Worm (Caenorhabditis elegans) whole organism, L2 larva: ENCODE data around the gene atp-5.
A peak's percentile ranks its signal among the peaks of the same experiment; 100 is the strongest.

Experiments used
- C34F6.9 ChIP-seq: fragments of 150-350 bp; optimal IDR thresholded peaks from 2 replicates; lab custom pipeline; 2014; ENCODE audit warnings: missing biosample characterization, missing genetic modification characterization
- F13H6.1 ChIP-seq: sonication (generic microtip); optimal IDR thresholded peaks from 2 replicates; lab custom pipeline; 2016; ENCODE audit warnings: missing genetic modification characterization, missing compliant biosample characterization
- Y55F3AM.14 ChIP-seq: fragments of 200-800 bp; sonication (Bioruptor generic); optimal IDR thresholded peaks from 2 replicates; lab custom pipeline; 2018; ENCODE audit warnings: mild to moderate bottlenecking, missing genetic modification characterization, missing compliant biosample characterization
- alr-1 ChIP-seq: fragments of 150-350 bp; optimal IDR thresholded peaks from 2 replicates; lab custom pipeline; 2014; ENCODE audit warnings: missing biosample characterization, missing genetic modification characterization
- ama-1 ChIP-seq: fragments of 150-350 bp; optimal IDR thresholded peaks from 2 replicates; lab custom pipeline; 2018; ENCODE audit warnings: inconsistent platforms
- ceh-82 ChIP-seq: fragments of 150-350 bp; optimal IDR thresholded peaks from 2 replicates; lab custom pipeline; 2014; ENCODE audit warnings: missing biosample characterization, missing genetic modification characterization
- crh-2 ChIP-seq: sonication (generic microtip); optimal IDR thresholded peaks from 2 replicates; lab custom pipeline; 2017; ENCODE audit warnings: missing biosample characterization, missing genetic modification characterization
- dmd-4 ChIP-seq: sonication (generic microtip); optimal IDR thresholded peaks from 2 replicates; lab custom pipeline; 2017; ENCODE audit warnings: missing biosample characterization, missing genetic modification characterization
- fos-1 ChIP-seq: fragments of 150-350 bp; optimal IDR thresholded peaks from 2 replicates; lab custom pipeline; 2014; ENCODE audit warnings: missing biosample characterization, missing genetic modification characterization
- lin-11 ChIP-seq: fragments of 150-350 bp; sonication (generic microtip); optimal IDR thresholded peaks from 2 replicates; lab custom pipeline; 2014; ENCODE audit warnings: missing biosample characterization, missing genetic modification characterization, inconsistent platforms, mixed read lengths
- lin-13 ChIP-seq: fragments of 150-350 bp; optimal IDR thresholded peaks from 2 replicates; lab custom pipeline; 2014; ENCODE audit warnings: missing biosample characterization, missing genetic modification reagents, missing genetic modification characterization
- lin-39 ChIP-seq: fragments of 150-350 bp; optimal IDR thresholded peaks from 2 replicates; lab custom pipeline; 2014; ENCODE audit warnings: missing biosample characterization, missing genetic modification reagents, missing genetic modification characterization
- lsy-2 ChIP-seq, 2 experiments: fragments of 150-350 bp in 1 of 2; sonication (generic microtip) in 1 of 2; optimal IDR thresholded peaks; 2 replicates each; lab custom pipeline; 2014 to 2017; ENCODE audit warnings: missing biosample characterization in 2 of 2, missing genetic modification characterization in 2 of 2
- mab-5 ChIP-seq: fragments of 150-350 bp; optimal IDR thresholded peaks from 2 replicates; lab custom pipeline; 2014; ENCODE audit warnings: missing biosample characterization, missing genetic modification characterization
- mbf-1 ChIP-seq: sonication (generic microtip); optimal IDR thresholded peaks from 2 replicates; lab custom pipeline; 2017; ENCODE audit warnings: missing biosample characterization, missing genetic modification characterization
- mdl-1 ChIP-seq, 2 experiments: fragments of 150-350 bp in 1 of 2; sonication (generic microtip) in 1 of 2; optimal IDR thresholded peaks; 2 replicates each; lab custom pipeline; 2017; ENCODE audit warnings: missing biosample characterization in 2 of 2, missing genetic modification characterization in 2 of 2
- nhr-10 ChIP-seq: sonication (generic microtip); optimal IDR thresholded peaks from 2 replicates; lab custom pipeline; 2017; ENCODE audit warnings: missing biosample characterization, missing genetic modification characterization
- nhr-12 ChIP-seq: fragments of 150-350 bp; optimal IDR thresholded peaks from 2 replicates; lab custom pipeline; 2014; ENCODE audit warnings: missing biosample characterization, missing genetic modification characterization
- nhr-129 ChIP-seq: fragments of 150-350 bp; optimal IDR thresholded peaks from 2 replicates; lab custom pipeline; 2014; ENCODE audit warnings: missing biosample characterization, missing genetic modification characterization
- nhr-21 ChIP-seq: fragments of 150-350 bp; optimal IDR thresholded peaks from 2 replicates; lab custom pipeline; 2014; ENCODE audit warnings: missing biosample characterization, missing genetic modification characterization
- nhr-23 ChIP-seq: fragments of 150-350 bp; optimal IDR thresholded peaks from 2 replicates; lab custom pipeline; 2014; ENCODE audit warnings: missing biosample characterization, missing genetic modification reagents, missing genetic modification characterization
- nhr-237 ChIP-seq: fragments of 150-350 bp; optimal IDR thresholded peaks from 2 replicates; lab custom pipeline; 2014; ENCODE audit warnings: missing biosample characterization, missing genetic modification characterization
- nhr-25 ChIP-seq: fragments of 150-350 bp; sonication (generic microtip); optimal IDR thresholded peaks from 3 replicates; lab custom pipeline; 2014; ENCODE audit warnings: missing biosample characterization, missing genetic modification characterization
- sem-4 ChIP-seq: fragments of 150-350 bp; optimal IDR thresholded peaks from 2 replicates; lab custom pipeline; 2014; ENCODE audit warnings: missing biosample characterization, missing genetic modification reagents, missing genetic modification characterization
- skn-1 ChIP-seq: sonication (generic microtip); optimal IDR thresholded peaks from 2 replicates; lab custom pipeline; 2017; ENCODE audit warnings: missing biosample characterization, missing genetic modification characterization
- sma-3 ChIP-seq: sonication (generic microtip); optimal IDR thresholded peaks from 2 replicates; lab custom pipeline; 2016; ENCODE audit warnings: missing genetic modification reagents, missing genetic modification characterization, missing compliant biosample characterization
- sma-9 ChIP-seq, 2 experiments: fragments of 150-350 bp in 1 of 2; sonication (generic microtip) in 1 of 2; optimal IDR thresholded peaks; 2 replicates each; lab custom pipeline; 2014 to 2016; ENCODE audit warnings: missing genetic modification characterization in 2 of 2, mild to moderate bottlenecking in 1 of 2, missing biosample characterization in 1 of 2, missing compliant biosample characterization in 1 of 2, missing genetic modification reagents in 1 of 2, moderate library complexity in 1 of 2
- snpc-4 ChIP-seq: fragments of 150-350 bp; optimal IDR thresholded peaks from 2 replicates; lab custom pipeline; 2014; ENCODE audit warnings: missing biosample characterization, missing genetic modification characterization
- unc-39 ChIP-seq: fragments of 150-350 bp; optimal IDR thresholded peaks from 2 replicates; lab custom pipeline; 2014; ENCODE audit warnings: missing biosample characterization, missing genetic modification characterization
- unc-55 ChIP-seq: fragments of 150-350 bp; sonication (generic microtip); optimal IDR thresholded peaks from 3 replicates; lab custom pipeline; 2014; ENCODE audit warnings: missing biosample characterization, missing genetic modification reagents, missing genetic modification characterization
- unc-62 ChIP-seq: fragments of 150-350 bp; optimal IDR thresholded peaks from 2 replicates; lab custom pipeline; 2014; ENCODE audit warnings: missing biosample characterization, missing genetic modification reagents, missing genetic modification characterization
- zag-1 ChIP-seq: fragments of 150-350 bp; optimal IDR thresholded peaks from 2 replicates; lab custom pipeline; 2014; ENCODE audit warnings: missing biosample characterization, missing genetic modification characterization
- ztf-1 ChIP-seq: fragments of 200-800 bp; sonication (Bioruptor generic); conservative IDR thresholded peaks from 2 replicates; pipeline ENCODE4 v1.3.6; 2022; ENCODE audit warnings: missing genetic modification characterization, missing compliant biosample characterization
- ztf-11 ChIP-seq: sonication (generic microtip); optimal IDR thresholded peaks from 2 replicates; lab custom pipeline; 2017; ENCODE audit warnings: missing biosample characterization, missing genetic modification characterization
- ztf-4 ChIP-seq: fragments of 150-350 bp; optimal IDR thresholded peaks from 2 replicates; lab custom pipeline; 2014; ENCODE audit warnings: missing biosample characterization, missing genetic modification characterization

The atp-5 gene

ce11 chrV:11078104-11078724 is 45.5 kb downstream of the atp-5 start, which contains the start of gene act-2 (continued):
- no peak for TF ChIP-seq dmd-4 (tag; lab: Kevin White, UChicago)
- peak; percentile 40 for TF ChIP-seq ama-1 (lab: Kevin White, UChicago)
- TF ChIP-seq, all 48 proteins: peak for 22

- TF ChIP-seq mdl-1 (tag; optimal IDR thresholded peaks at IDR 0.05; lab: Kevin White, UChicago) (no peak), crh-2 (tag; lab: Kevin White, UChicago) (peak; percentile 31), ama-1 (lab: Kevin White, UChicago) (peak; percentile 79), fos-1 (tag; lab: Kevin White, UChicago) (peak; percentile 46), ztf-4 (peak; percentile 77), C34F6.9 (tag; lab: Kevin White, UChicago) (peak; percentile 14), zag-1 (tag; lab: Kevin White, UChicago) (no peak), lsy-2 (tag; optimal IDR thresholded peaks at IDR 0.05; lab: Kevin White, UChicago) (peak in 1 of 2 experiments; percentile 40), lin-13 (GFP tag; lab: Kevin White, UChicago) (peak; percentile 32), Y55F3AM.14 (GFP tag; lab: Kevin White, UChicago) (no peak), ztf-1 (no peak), sma-9 (GFP tag; optimal IDR thresholded peaks at IDR 0.05; lab: Kevin White, UChicago) (peak; percentile 25), sma-9 (tag; optimal IDR thresholded peaks at IDR 0.05; lab: Kevin White, UChicago) (no peak), unc-62 (GFP tag; lab: Kevin White, UChicago) (peak; percentile 38), unc-39 (tag; lab: Kevin White, UChicago) (no peak), nhr-237 (no peak), nhr-10 (tag; lab: Kevin White, UChicago) (no peak), nhr-129 (peak; percentile 43)
These were observed 47.3 kb downstream of the atp-5 start for ce11 chrV:11076403-11076802.

- TF ChIP-seq sma-3 (GFP tag; lab: Kevin White, UChicago) (peak; percentile 15), sem-4 (peak; percentile 41), nhr-12 (tag; lab: Kevin White, UChicago) (no peak)
These were observed 47.7 kb downstream of the atp-5 start for ce11 chrV:11076028-11076402.

- peak; percentile 22 for TF ChIP-seq nhr-25
- no peak for TF ChIP-seq mbf-1 (tag; lab: Kevin White, UChicago)
- TF ChIP-seq F13H6.1 (tag; lab: Kevin White, UChicago), result peak; percentile 10
- peak; percentile 31 for TF ChIP-seq nhr-129
- peak; percentile 41 for TF ChIP-seq fos-1 (tag; lab: Kevin White, UChicago)
- TF ChIP-seq alr-1 (tag; lab: Kevin White, UChicago), result no peak
- TF ChIP-seq mdl-1 (tag; optimal IDR thresholded peaks at IDR 0.05; lab: Kevin White, UChicago), result peak; percentile 41 to 51
- TF ChIP-seq ztf-11 (tag; lab: Kevin White, UChicago), result no peak
- no peak for TF ChIP-seq ceh-82 (tag; lab: Kevin White, UChicago)
- peak; percentile 12 for TF ChIP-seq unc-55 (GFP tag; lab: Kevin White, UChicago)
- peak; percentile 4 for TF ChIP-seq nhr-21 (tag; lab: Kevin White, UChicago)
These were observed 48.2 kb downstream of the atp-5 start for ce11 chrV:11075209-11076027.

- TF ChIP-seq nhr-23 (tag; lab: Kevin White, UChicago) (no peak), skn-1 (no peak), snpc-4 (tag; lab: Kevin White, UChicago) (no peak), F13H6.1 (tag; lab: Kevin White, UChicago) (peak; percentile 44), alr-1 (tag; lab: Kevin White, UChicago) (no peak), Y55F3AM.14 (GFP tag; lab: Kevin White, UChicago) (no peak), mab-5 (tag; lab: Kevin White, UChicago) (no peak), nhr-129 (peak; percentile 39), unc-55 (GFP tag; lab: Kevin White, UChicago) (no peak), lin-11 (tag; lab: Kevin White, UChicago) (no peak), lin-39 (tag; lab: Kevin White, UChicago) (no peak), sma-9 (GFP tag; optimal IDR thresholded peaks at IDR 0.05; lab: Kevin White, UChicago) (peak; percentile 16), sma-9 (tag; optimal IDR thresholded peaks at IDR 0.05; lab: Kevin White, UChicago) (no peak)
- TF ChIP-seq, all 48 proteins: peak for 3
These were observed 49.2 kb downstream of the atp-5 start, which contains the start of gene act-3 for ce11 chrV:11074448-11074847. Gene act-3 (minus strand): TSS chrV:11074498.
